Fruit fly (Drosophila melanogaster): ENCODE data around the gene CG12219.
A peak's percentile ranks its signal among the peaks of the same experiment; 100 is the strongest.

The CG12219 gene

dm6 chrX:6340593-6341068 lies 39.5 kb upstream of the CG12219 start (continued):
- TF ChIP-seq pho (GFP tag; optimal IDR thresholded peaks at IDR 0.05) (no peak), Dll (GFP tag; IDR thresholded peaks at IDR 0.05; ENCODE audit: partially characterized antibody) (no peak), Mrtf (GFP tag; IDR thresholded peaks at IDR 0.05) (peak; percentile 46; the same call in 1 of the 3 replicates), CG3995 (GFP tag; optimal IDR thresholded peaks at IDR 0.05) (peak; percentile 29), CG33213 (GFP tag; optimal IDR thresholded peaks at IDR 0.05) (no peak), Awh (GFP tag; IDR thresholded peaks at IDR 0.05) (no peak), YL-1 (GFP tag; optimal IDR thresholded peaks at IDR 0.05) (peak; percentile 8), yki (optimal IDR thresholded peaks at IDR 0.05) (no peak), tio (GFP tag; optimal IDR thresholded peaks at IDR 0.05) (peak; percentile 73), cad (GFP tag; optimal IDR thresholded peaks at IDR 0.05) (no peak), CoRest (tag; optimal IDR thresholded peaks at IDR 0.05) (peak; percentile 87), CG7928 (GFP tag; optimal IDR thresholded peaks at IDR 0.05) (peak; percentile 53)

dm6 chrX:6339970-6340548 lies 39.0 kb upstream of the CG12219 start:
- TF ChIP-seq Camta (GFP tag; optimal IDR thresholded peaks at IDR 0.05) (peak; percentile 37), ken (GFP tag; IDR thresholded peaks at IDR 0.05) (0 out of 3 replicates have a peak, but pooled peaks have one; percentile 46), CG4617 (GFP tag; optimal IDR thresholded peaks at IDR 0.05; ENCODE audit: borderline replicate concordance) (no peak), tin (GFP tag; optimal IDR thresholded peaks at IDR 0.05) (peak; percentile 9), CG6272 (GFP tag; IDR thresholded peaks at IDR 0.05) (no peak), CG14667 (GFP tag; IDR thresholded peaks at IDR 0.05) (peak; percentile 47; the same call in 1 of the 2 replicates), D19B (GFP tag; optimal IDR thresholded peaks at IDR 0.05) (no peak), tio (GFP tag; optimal IDR thresholded peaks at IDR 0.05) (peak; percentile 5), Six4 (GFP tag; optimal IDR thresholded peaks at IDR 0.05) (no peak), Poxn (GFP tag; IDR thresholded peaks at IDR 0.05) (no peak), Optix (GFP tag; IDR thresholded peaks at IDR 0.05) (peak; percentile 35; the same call in 1 of the 3 replicates), lilli (GFP tag; optimal IDR thresholded peaks at IDR 0.05) (peak; percentile 59), Mad (GFP tag; optimal IDR thresholded peaks at IDR 0.05) (no peak), CkIIα-i1 (GFP tag; IDR thresholded peaks at IDR 0.05) (no peak), sd (tag; optimal IDR thresholded peaks at IDR 0.05) (peak; percentile 89), CG1832 (GFP tag; optimal IDR thresholded peaks at IDR 0.05) (no peak), Opbp (GFP tag; IDR thresholded peaks at IDR 0.05; ENCODE audit: partially characterized antibody) (no peak), CG10979 (tag; optimal IDR thresholded peaks at IDR 0.05) (peak; percentile 50), Dad (GFP tag; optimal IDR thresholded peaks at IDR 0.05) (no peak), CG6654 (GFP tag; optimal IDR thresholded peaks at IDR 0.05) (no peak), ttk (GFP tag; IDR thresholded peaks at IDR 0.05) (peak; percentile 58; the same call in 1 of the 2 replicates), Hr39 (optimal IDR thresholded peaks at IDR 0.05) (no peak), CG31365 (tag; optimal IDR thresholded peaks at IDR 0.05) (no peak), Ets97D (GFP tag; optimal IDR thresholded peaks at IDR 0.05) (no peak), CG1529 (GFP tag; optimal IDR thresholded peaks at IDR 0.05) (peak; percentile 23), fru (optimal IDR thresholded peaks at IDR 0.05) (no peak), CG10209 (GFP tag; optimal IDR thresholded peaks at IDR 0.05) (peak; percentile 34), ssp (GFP tag; IDR thresholded peaks at IDR 0.05) (peak; percentile 57), Aef1 (GFP tag; IDR thresholded peaks at IDR 0.05) (peak; percentile 53; the same call in 2 of the 3 replicates), Tbp (GFP tag; optimal IDR thresholded peaks at IDR 0.05) (no peak), Fer1 (GFP tag; optimal IDR thresholded peaks at IDR 0.05) (peak; percentile 29), MESR4 (GFP tag; optimal IDR thresholded peaks at IDR 0.05) (no peak), unc-4 (GFP tag; IDR thresholded peaks at IDR 0.05; ENCODE audit: partially characterized antibody) (no peak), tup (GFP tag; optimal IDR thresholded peaks at IDR 0.05) (no peak), MBD-R2 (GFP tag; IDR thresholded peaks at IDR 0.05) (0 out of 2 replicates have a peak, but pooled peaks have one; percentile 8), zfh1 (GFP tag; IDR thresholded peaks at IDR 0.05) (peak; percentile 73), CG5953 (GFP tag; IDR thresholded peaks at IDR 0.05) (no peak), bigmax (GFP tag; optimal IDR thresholded peaks at IDR 0.05) (no peak), az2 (GFP tag; optimal IDR thresholded peaks at IDR 0.05) (peak; percentile 2), CG6175 (GFP tag; IDR thresholded peaks at IDR 0.05) (peak; percentile 45; the same call in 1 of the 3 replicates)
